Fruit fly (Drosophila melanogaster): Measurements from ENCODE around the gene Taf8.

dm6 chrX:18058108-18058507, 43.7 kb upstream of the Taf8 start:
- TF ChIP-seq CG4318 (GFP tag; optimal IDR thresholded peaks at IDR 0.05) = no peak
- TF ChIP-seq CG11294 (GFP tag; IDR thresholded peaks at IDR 0.05) = no peak
- no peak for TF ChIP-seq salr (GFP tag; optimal IDR thresholded peaks at IDR 0.05)
